Fruit fly (Drosophila melanogaster): ENCODE measurements around the gene Sod1.

The Sod1 gene

DNA sequence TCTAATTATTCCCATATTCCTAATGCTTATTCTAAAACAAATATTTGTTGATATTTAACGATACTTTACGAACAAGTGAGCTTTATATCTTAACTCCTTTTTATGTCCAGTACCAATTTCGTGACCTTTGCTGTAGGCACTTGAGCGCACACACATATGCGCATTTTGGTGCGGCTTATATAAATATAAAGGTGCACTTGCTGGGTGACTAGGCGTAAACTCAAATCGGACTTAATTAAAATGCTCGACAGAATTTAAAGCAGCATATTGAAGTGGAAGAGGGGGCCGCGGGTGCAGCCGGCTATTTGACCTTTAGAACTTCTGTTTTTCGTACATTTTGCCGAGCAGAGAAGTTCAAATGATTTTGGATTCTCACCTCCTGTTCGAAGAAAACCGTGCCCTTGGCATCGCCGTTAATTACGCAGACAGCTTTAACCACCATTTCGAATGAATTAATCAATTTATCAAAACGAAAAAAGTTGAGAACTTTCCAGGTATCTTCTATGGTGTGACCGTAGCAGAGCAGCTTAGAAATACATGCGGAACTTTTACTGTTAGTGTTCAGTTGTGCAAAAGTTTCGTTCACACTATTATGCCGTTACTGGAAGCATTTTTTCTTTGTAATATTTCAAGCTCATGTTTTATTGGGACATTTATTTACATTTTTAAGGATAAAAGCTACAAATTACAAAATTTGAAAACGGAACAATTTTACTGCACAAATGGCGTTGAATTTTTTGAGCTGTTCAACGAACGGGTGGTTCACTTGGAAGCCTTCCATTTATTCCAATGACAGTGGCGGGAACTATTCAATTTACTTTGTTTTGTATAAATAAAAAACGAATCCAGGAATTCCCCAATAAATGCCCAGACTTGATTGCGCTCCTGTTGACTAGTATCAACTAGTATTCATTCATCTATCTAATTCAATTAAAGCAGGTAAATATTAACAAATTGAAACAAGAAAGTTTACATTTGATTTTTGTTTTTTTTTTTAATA, at the start of gene Sod1 (continued):
- no peak for TF ChIP-seq fu2 (GFP tag; optimal IDR thresholded peaks at IDR 0.05)
- TF ChIP-seq org-1 (GFP tag; optimal IDR thresholded peaks at IDR 0.05) = no peak
- TF ChIP-seq mld (GFP tag; IDR thresholded peaks at IDR 0.05; ENCODE audit: partially characterized antibody) = no peak
- no peak for TF ChIP-seq Taf1 (GFP tag; IDR thresholded peaks at IDR 0.05)
- no peak for TF ChIP-seq hkb (optimal IDR thresholded peaks at IDR 0.05)
- 0 out of 2 replicates have a peak, but pooled peaks have one; percentile 7 for TF ChIP-seq hkb (GFP tag; IDR thresholded peaks at IDR 0.05)
- no peak for TF ChIP-seq Oli (tag; optimal IDR thresholded peaks at IDR 0.05)
- TF ChIP-seq CG13894 (tag; optimal IDR thresholded peaks at IDR 0.05) = no peak
- no peak for TF ChIP-seq NC2β (GFP tag; optimal IDR thresholded peaks at IDR 0.05)
- 0 out of 2 replicates have a peak, but pooled peaks have one; percentile 22 for TF ChIP-seq stc (GFP tag; IDR thresholded peaks at IDR 0.05)
- no peak for TF ChIP-seq trh (GFP tag; optimal IDR thresholded peaks at IDR 0.05)
- no peak for TF ChIP-seq NK7.1 (GFP tag; optimal IDR thresholded peaks at IDR 0.05)
- no peak for TF ChIP-seq Sox100B (GFP tag; optimal IDR thresholded peaks at IDR 0.05)
- TF ChIP-seq jing (GFP tag; optimal IDR thresholded peaks at IDR 0.05) = no peak
- no peak for TF ChIP-seq CG4282 (GFP tag; optimal IDR thresholded peaks at IDR 0.05)
- TF ChIP-seq CG17361 (GFP tag; IDR thresholded peaks at IDR 0.05) = no peak
- TF ChIP-seq CG6765 (GFP tag; optimal IDR thresholded peaks at IDR 0.05) = peak; percentile 21
- no peak for TF ChIP-seq Nf-YA (GFP tag; IDR thresholded peaks at IDR 0.05)
- TF ChIP-seq CG16815 (GFP tag; optimal IDR thresholded peaks at IDR 0.05) = no peak
- no peak for TF ChIP-seq CG10267 (tag; optimal IDR thresholded peaks at IDR 0.05)
- TF ChIP-seq tll (GFP tag; optimal IDR thresholded peaks at IDR 0.05) = no peak
- TF ChIP-seq pnt (GFP tag; optimal IDR thresholded peaks at IDR 0.05) = no peak
- TF ChIP-seq CG8281 (tag; optimal IDR thresholded peaks at IDR 0.05) = no peak
- TF ChIP-seq Atf6 (GFP tag; IDR thresholded peaks at IDR 0.05) = 0 out of 2 replicates have a peak, but pooled peaks have one; percentile 8
- peak; percentile 6 for TF ChIP-seq CG2120 (GFP tag; optimal IDR thresholded peaks at IDR 0.05)
- TF ChIP-seq so (GFP tag; IDR thresholded peaks at IDR 0.05) = no peak
- no peak for TF ChIP-seq Spps (tag; optimal IDR thresholded peaks at IDR 0.05)
- TF ChIP-seq CG9727 (GFP tag; optimal IDR thresholded peaks at IDR 0.05) = peak; percentile 5
- TF ChIP-seq onecut (GFP tag; IDR thresholded peaks at IDR 0.05) = no peak
- TF ChIP-seq Hand (GFP tag; optimal IDR thresholded peaks at IDR 0.05) = no peak
- 0 out of 3 replicates have a peak, but pooled peaks have one; percentile 12 for TF ChIP-seq vnd (GFP tag; IDR thresholded peaks at IDR 0.05; ENCODE audit: partially characterized antibody)
- no peak for TF ChIP-seq D19A (tag; optimal IDR thresholded peaks at IDR 0.05)
- no peak for TF ChIP-seq Elba2 (GFP tag; optimal IDR thresholded peaks at IDR 0.05)
- TF ChIP-seq CG10959 (GFP tag; IDR thresholded peaks at IDR 0.05) = no peak
- no peak for TF ChIP-seq CG3065 (GFP tag; optimal IDR thresholded peaks at IDR 0.05)
- TF ChIP-seq CrebB (tag; optimal IDR thresholded peaks at IDR 0.05) = no peak
- no peak for TF ChIP-seq Xbp1 (GFP tag; optimal IDR thresholded peaks at IDR 0.05)
- peak; percentile 86 for TF ChIP-seq CG11696 (GFP tag; IDR thresholded peaks at IDR 0.05)
- TF ChIP-seq tx (GFP tag; optimal IDR thresholded peaks at IDR 0.05) = no peak
- TF ChIP-seq knrl (GFP tag; IDR thresholded peaks at IDR 0.05; ENCODE audit: partially characterized antibody) = peak; percentile 12; the same call in 1 of the 3 replicates
- no peak for TF ChIP-seq Hmr (GFP tag; optimal IDR thresholded peaks at IDR 0.05)
- TF ChIP-seq CTCF (GFP tag; optimal IDR thresholded peaks at IDR 0.05) = peak; percentile 10
- no peak for TF ChIP-seq ato (GFP tag; IDR thresholded peaks at IDR 0.05; ENCODE audit: partially characterized antibody)
- peak; percentile 25 for TF ChIP-seq PHDP (tag; optimal IDR thresholded peaks at IDR 0.05)
- TF ChIP-seq NFAT (GFP tag; IDR thresholded peaks at IDR 0.05) = no peak
- no peak for TF ChIP-seq sna (GFP tag; IDR thresholded peaks at IDR 0.05; ENCODE audit: partially characterized antibody)
- no peak for TF ChIP-seq MTF-1 (GFP tag; optimal IDR thresholded peaks at IDR 0.05; ENCODE audit: borderline replicate concordance)
- TF ChIP-seq bsh (GFP tag; optimal IDR thresholded peaks at IDR 0.05) = peak; percentile 5 to 80
- no peak for TF ChIP-seq Usf (GFP tag; optimal IDR thresholded peaks at IDR 0.05)

All from whole organism, embryonic.